Fruit fly (Drosophila melanogaster): Measurements from ENCODE around the gene Rcd4.

Rcd4 gene

DNA sequence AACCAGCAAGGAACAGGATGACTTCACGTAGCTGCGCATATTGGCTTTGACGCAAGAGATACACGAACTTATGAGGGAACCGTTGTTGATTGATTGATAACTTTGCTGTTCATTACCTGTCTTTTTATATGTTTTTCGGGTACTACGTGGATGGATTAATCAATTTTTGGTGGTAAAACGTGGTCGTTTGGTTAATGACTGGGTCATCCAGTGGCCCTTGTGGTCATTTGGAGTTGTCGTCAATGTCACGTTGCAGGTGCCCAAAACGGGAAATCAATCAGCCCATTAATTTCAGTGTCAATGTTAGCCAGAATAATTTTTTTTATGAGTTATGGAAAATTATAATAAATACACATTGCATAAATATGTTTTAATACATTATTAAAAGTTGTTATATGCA is 6.6 kb downstream of the Rcd4 start, which contains the start of gene CG42819:
Gene CG42819, minus strand, starts transcription at position 101 of the 400 bp plus-strand sequence.
- no peak for TF ChIP-seq CG10669 (GFP tag; optimal IDR thresholded peaks at IDR 0.05)
- no peak for TF ChIP-seq CG8119 (GFP tag; IDR thresholded peaks at IDR 0.05)
- TF ChIP-seq OdsH (GFP tag; optimal IDR thresholded peaks at IDR 0.05), result no peak
- no peak for TF ChIP-seq CG34406 (GFP tag; optimal IDR thresholded peaks at IDR 0.05)
- no peak for TF ChIP-seq Hr38 (GFP tag; optimal IDR thresholded peaks at IDR 0.05)
- TF ChIP-seq CG10631 (GFP tag; optimal IDR thresholded peaks at IDR 0.05), result no peak
- no peak for TF ChIP-seq Sox102F (GFP tag; optimal IDR thresholded peaks at IDR 0.05)
- TF ChIP-seq esn (GFP tag; optimal IDR thresholded peaks at IDR 0.05), result no peak

DNA sequence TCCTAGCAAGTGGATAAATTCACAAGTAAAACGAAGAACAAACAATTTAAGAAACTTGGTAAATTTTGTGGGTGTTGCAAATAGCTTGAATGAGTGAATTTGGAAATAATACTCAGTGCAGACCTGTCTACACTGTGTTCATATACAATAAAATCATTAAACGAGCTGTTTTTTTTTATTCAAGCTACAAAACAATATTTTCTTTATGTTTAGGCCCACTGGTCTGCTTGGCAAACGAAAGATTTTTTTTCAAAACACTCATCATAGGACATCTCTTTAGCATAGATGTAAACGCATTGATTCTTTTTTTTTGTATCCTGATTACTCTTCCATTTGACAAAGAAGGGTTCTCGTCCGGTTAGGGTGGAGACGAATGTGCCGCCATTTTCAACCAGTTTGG is 9.6 kb downstream of the Rcd4 start, which contains the start of gene CG42820:
Gene CG42820, minus strand, starts transcription at position 101 of the 400 bp plus-strand sequence.
- TF ChIP-seq CG11294 (GFP tag; IDR thresholded peaks at IDR 0.05), result no peak
- no peak for TF ChIP-seq Hr4 (GFP tag; optimal IDR thresholded peaks at IDR 0.05)
- no peak for TF ChIP-seq CG7368 (GFP tag; optimal IDR thresholded peaks at IDR 0.05)
- no peak for TF ChIP-seq net (GFP tag; optimal IDR thresholded peaks at IDR 0.05)
- TF ChIP-seq esn (GFP tag; optimal IDR thresholded peaks at IDR 0.05), result no peak
- no peak for TF ChIP-seq Sox15 (GFP tag; optimal IDR thresholded peaks at IDR 0.05)
- no peak for TF ChIP-seq CG10631 (GFP tag; optimal IDR thresholded peaks at IDR 0.05)
- TF ChIP-seq achi (GFP tag; optimal IDR thresholded peaks at IDR 0.05), result no peak
- TF ChIP-seq Met (GFP tag; optimal IDR thresholded peaks at IDR 0.05), result no peak
- no peak for TF ChIP-seq CG8319 (GFP tag; optimal IDR thresholded peaks at IDR 0.05)
- TF ChIP-seq CG6854 (GFP tag; optimal IDR thresholded peaks at IDR 0.05), result no peak
- TF ChIP-seq Hr38 (GFP tag; optimal IDR thresholded peaks at IDR 0.05), result no peak
- no peak for TF ChIP-seq vri (GFP tag; optimal IDR thresholded peaks at IDR 0.05)

DNA sequence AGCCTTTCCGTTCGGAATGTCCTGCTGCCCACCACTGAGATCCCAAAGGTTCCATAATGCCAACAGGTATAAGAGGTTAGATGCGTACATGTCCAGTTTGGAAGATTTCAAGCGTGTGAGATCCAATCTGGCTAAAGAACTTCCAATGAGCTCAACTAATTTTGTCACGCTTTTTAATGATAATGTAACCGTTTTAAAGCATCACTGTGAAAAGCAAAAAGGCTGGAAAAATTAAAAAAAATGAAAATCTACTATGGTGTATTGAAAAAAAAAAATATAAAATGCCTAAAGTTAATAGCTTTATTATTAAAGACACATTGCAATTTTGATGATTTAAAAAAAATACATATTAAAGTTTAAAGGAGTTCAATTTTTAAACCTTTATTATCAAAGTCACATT is 10.5 kb downstream of the Rcd4 start, which contains the start of gene Acp29AB:
Gene Acp29AB, minus strand, starts transcription at position 101 of the 400 bp plus-strand sequence.
- no peak for TF ChIP-seq Ets96B (tag; optimal IDR thresholded peaks at IDR 0.05)
- TF ChIP-seq CG9139 (GFP tag; optimal IDR thresholded peaks at IDR 0.05), result no peak
- TF ChIP-seq Eip78C (GFP tag), result no peak
- TF ChIP-seq CG11294 (GFP tag; IDR thresholded peaks at IDR 0.05), result no peak
- no peak for TF ChIP-seq vri (GFP tag; optimal IDR thresholded peaks at IDR 0.05)
- TF ChIP-seq CG6854 (GFP tag; optimal IDR thresholded peaks at IDR 0.05), result no peak
- no peak for TF ChIP-seq Hr4 (GFP tag; optimal IDR thresholded peaks at IDR 0.05)
- no peak for TF ChIP-seq ss (GFP tag; optimal IDR thresholded peaks at IDR 0.05)
- TF ChIP-seq Smox (GFP tag; optimal IDR thresholded peaks at IDR 0.05), result no peak
- no peak for TF ChIP-seq fd85E (GFP tag; optimal IDR thresholded peaks at IDR 0.05)
- TF ChIP-seq Eip75B (GFP tag; optimal IDR thresholded peaks at IDR 0.05), result no peak
- TF ChIP-seq CG11902 (GFP tag; optimal IDR thresholded peaks at IDR 0.05), result no peak
- TF ChIP-seq Hr39 (GFP tag; optimal IDR thresholded peaks at IDR 0.05), result no peak
- no peak for TF ChIP-seq eg (GFP tag; IDR thresholded peaks at IDR 0.05)

DNA sequence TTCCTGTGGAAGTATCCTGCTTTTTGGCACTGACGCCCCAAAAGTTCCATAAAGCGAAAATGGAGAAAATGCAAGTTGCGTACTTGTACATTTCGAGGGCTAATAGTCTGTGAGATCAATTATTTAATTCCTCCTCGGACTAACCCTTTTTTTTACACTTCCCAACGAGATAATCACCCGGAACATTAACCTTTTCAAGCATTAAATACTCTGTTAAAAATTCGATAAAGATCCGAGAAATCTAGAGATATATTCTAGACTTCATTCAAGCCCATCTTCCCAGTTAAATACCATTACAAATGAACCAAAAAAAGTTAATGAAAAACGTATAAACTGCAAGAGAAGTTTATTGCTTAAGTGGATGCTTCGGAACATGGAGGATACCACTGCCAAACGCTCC is 11.5 kb downstream of the Rcd4 start, which contains the start of gene lectin-29Ca:
Gene lectin-29Ca, minus strand, starts transcription at position 101 of the 400 bp plus-strand sequence.
- TF ChIP-seq CG11294 (GFP tag; IDR thresholded peaks at IDR 0.05) (no peak), CG15336 (GFP tag; IDR thresholded peaks at IDR 0.05) (no peak), dsx (GFP tag; optimal IDR thresholded peaks at IDR 0.05; ENCODE audit: poor library complexity, severe bottlenecking) (no peak), acj6 (GFP tag; optimal IDR thresholded peaks at IDR 0.05) (no peak), CG7368 (GFP tag; optimal IDR thresholded peaks at IDR 0.05) (no peak), Sox15 (GFP tag; optimal IDR thresholded peaks at IDR 0.05) (no peak)

DNA sequence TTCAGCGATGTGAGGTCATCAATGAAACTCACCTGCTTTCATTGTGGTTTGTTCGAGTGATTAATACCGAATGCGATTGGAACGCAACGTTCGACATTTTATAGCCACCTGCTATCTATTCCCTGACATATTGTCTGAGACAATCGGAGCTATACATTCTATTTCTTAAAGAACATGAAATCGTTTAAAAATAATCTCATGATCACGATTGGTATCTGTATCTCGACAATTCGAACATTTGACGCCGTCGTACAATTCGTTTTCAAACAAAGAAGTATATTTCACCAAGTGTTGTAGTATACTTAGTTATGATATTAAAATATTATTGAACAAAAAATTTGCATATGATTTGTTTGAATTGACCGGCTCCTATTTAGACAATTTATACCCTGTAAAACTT is 12.2 kb downstream of the Rcd4 start, which contains the start of gene Peritrophin-15b:
Gene Peritrophin-15b, minus strand, starts transcription at position 101 of the 400 bp plus-strand sequence.
- no peak for TF ChIP-seq Hr38 (GFP tag; optimal IDR thresholded peaks at IDR 0.05)
- no peak for TF ChIP-seq salr (GFP tag; optimal IDR thresholded peaks at IDR 0.05)
- no peak for TF ChIP-seq esn (GFP tag; optimal IDR thresholded peaks at IDR 0.05)
- no peak for TF ChIP-seq CG10669 (GFP tag; optimal IDR thresholded peaks at IDR 0.05)
- TF ChIP-seq CG6276 (GFP tag; optimal IDR thresholded peaks at IDR 0.05), result no peak
- no peak for TF ChIP-seq CG3032 (tag; optimal IDR thresholded peaks at IDR 0.05)
- TF ChIP-seq CG16779 (tag; optimal IDR thresholded peaks at IDR 0.05), result no peak
- no peak for TF ChIP-seq fkh (GFP tag; optimal IDR thresholded peaks at IDR 0.05)
- TF ChIP-seq CG1621 (tag; optimal IDR thresholded peaks at IDR 0.05), result no peak
- TF ChIP-seq CG3919 (GFP tag; optimal IDR thresholded peaks at IDR 0.05), result no peak
- TF ChIP-seq lz (GFP tag; optimal IDR thresholded peaks at IDR 0.05), result no peak
- TF ChIP-seq Hr39 (GFP tag; optimal IDR thresholded peaks at IDR 0.05), result no peak
- TF ChIP-seq CG6854 (GFP tag; optimal IDR thresholded peaks at IDR 0.05), result no peak
- no peak for TF ChIP-seq CG6792 (GFP tag; optimal IDR thresholded peaks at IDR 0.05)
